Fruit fly (Drosophila melanogaster) whole organism, embryonic: ENCODE results near the gene rho-5.

ENCODE experiments used
- BtbVII ChIP-seq: fragments of 200-800 bp; sonication (Bioruptor generic); optimal IDR thresholded peaks from 3 replicates; lab custom pipeline; 2017; ENCODE audit warnings: missing biosample characterization, mild to moderate bottlenecking, missing genetic modification characterization
- CG1024 ChIP-seq: fragments of 200-800 bp; sonication (Bioruptor generic); IDR thresholded peaks from 2 replicates; pipeline ENCODE4 v1.3.6; 2022; ENCODE audit warnings: missing biosample characterization, missing genetic modification characterization
- CG10274 ChIP-seq: fragments of 200-800 bp; sonication (Bioruptor generic); optimal IDR thresholded peaks from 3 replicates; lab custom pipeline; 2017; ENCODE audit warnings: missing biosample characterization, mild to moderate bottlenecking, missing genetic modification characterization
- CG11504 ChIP-seq: fragments of 200-800 bp; sonication (Bioruptor generic); optimal IDR thresholded peaks from 3 replicates; lab custom pipeline; 2019; ENCODE audit warnings: missing biosample characterization, mild to moderate bottlenecking, missing genetic modification characterization, moderate library complexity
- CG11696 ChIP-seq: fragments of 200-800 bp; sonication (Bioruptor generic); IDR thresholded peaks from 2 replicates; pipeline ENCODE4 v1.3.6; 2022; ENCODE audit warnings: missing biosample characterization, missing genetic modification characterization
- CG16863 ChIP-seq: fragments of 200-800 bp; sonication (Bioruptor generic); optimal IDR thresholded peaks from 3 replicates; lab custom pipeline; 2016; ENCODE audit warnings: missing biosample characterization, missing genetic modification characterization
- CG31224 ChIP-seq: fragments of 200-800 bp; sonication (Bioruptor generic); IDR thresholded peaks from 2 replicates; pipeline ENCODE4 v1.3.6; 2022; ENCODE audit warnings: missing biosample characterization, missing genetic modification characterization
- CG32767 ChIP-seq: fragments of 200-800 bp; sonication (Bioruptor generic); IDR thresholded peaks from 2 replicates; pipeline ENCODE4 v1.3.6; 2022; ENCODE audit warnings: missing biosample characterization, missing genetic modification characterization
- CG3407 ChIP-seq: fragments of 200-800 bp; sonication (Bioruptor generic); optimal IDR thresholded peaks from 2 replicates; lab custom pipeline; 2018; ENCODE audit warnings: missing biosample characterization, mild to moderate bottlenecking, missing genetic modification characterization
- CG3726 ChIP-seq: fragments of 200-800 bp; sonication (Bioruptor generic); IDR thresholded peaks from 3 replicates; pipeline ENCODE4, ENCODE4 v1.3.6; 2022; ENCODE audit warnings: missing biosample characterization, missing genetic modification characterization
- CG43689 ChIP-seq: fragments of 200-800 bp; sonication (Bioruptor generic); IDR thresholded peaks from 2 replicates; pipeline ENCODE4 v1.3.6; 2022; ENCODE audit warnings: missing biosample characterization, missing genetic modification characterization
- CG4854 ChIP-seq: fragments of 200-800 bp; sonication (Bioruptor generic); optimal IDR thresholded peaks from 2 replicates; lab custom pipeline; 2016; ENCODE audit warnings: missing biosample characterization, missing genetic modification characterization, inconsistent platforms
- CG6854 ChIP-seq: fragments of 200-800 bp; sonication (Bioruptor generic); optimal IDR thresholded peaks from 3 replicates; lab custom pipeline; 2017; ENCODE audit warnings: missing biosample characterization, mild to moderate bottlenecking, missing genetic modification characterization
- CG7786 ChIP-seq: fragments of 200-800 bp; sonication (Bioruptor generic); optimal IDR thresholded peaks from 2 replicates; lab custom pipeline; 2016; ENCODE audit warnings: missing biosample characterization, missing genetic modification characterization
- CG7839 ChIP-seq: fragments of 200-800 bp; sonication (Bioruptor generic); optimal IDR thresholded peaks from 3 replicates; lab custom pipeline; 2018; ENCODE audit warnings: missing biosample characterization, mild to moderate bottlenecking, missing genetic modification characterization, moderate library complexity
- CkIIα-i1 ChIP-seq: fragments of 200-800 bp; sonication (Bioruptor generic); IDR thresholded peaks from 2 replicates; pipeline ENCODE4 v1.3.6; 2022; ENCODE audit warnings: missing biosample characterization, missing genetic modification characterization
- CrebB ChIP-seq: fragments of 200-800 bp; sonication (Bioruptor generic); optimal IDR thresholded peaks from 3 replicates; lab custom pipeline; 2018; ENCODE audit warnings: missing biosample characterization, mild to moderate bottlenecking, missing genetic modification characterization
- Elba2 ChIP-seq: fragments of 200-800 bp; sonication (Bioruptor generic); optimal IDR thresholded peaks from 3 replicates; lab custom pipeline; 2016; ENCODE audit warnings: missing biosample characterization, missing genetic modification characterization
- Fer2 ChIP-seq: fragments of 200-800 bp; sonication (Bioruptor generic); optimal IDR thresholded peaks from 2 replicates; lab custom pipeline; 2018; ENCODE audit warnings: missing biosample characterization, mild to moderate bottlenecking, missing genetic modification characterization, moderate library complexity
- Gsc ChIP-seq: fragments of 200-800 bp; sonication (Bioruptor generic); IDR thresholded peaks from 2 replicates; pipeline ENCODE4 v1.3.6; 2022; ENCODE audit warnings: missing biosample characterization, missing genetic modification characterization
- HHEX ChIP-seq: fragments of 200-800 bp; sonication (Bioruptor generic); optimal IDR thresholded peaks from 3 replicates; lab custom pipeline; 2017; ENCODE audit warnings: missing biosample characterization, mild to moderate bottlenecking, missing genetic modification characterization, missing genetic modification reagents
- HLH3B ChIP-seq: fragments of 200-800 bp; sonication (Bioruptor generic); IDR thresholded peaks from 2 replicates; pipeline ENCODE4 v1.3.6; 2022; ENCODE audit warnings: missing biosample characterization, missing genetic modification characterization
- HLH54F ChIP-seq: fragments of 200-800 bp; sonication (Bioruptor generic); optimal IDR thresholded peaks from 3 replicates; lab custom pipeline; 2016; ENCODE audit warnings: missing biosample characterization, missing genetic modification characterization
- Hand ChIP-seq: fragments of 200-800 bp; sonication (Bioruptor generic); optimal IDR thresholded peaks from 2 replicates; lab custom pipeline; 2017; ENCODE audit warnings: mild to moderate bottlenecking, missing biosample characterization, missing genetic modification reagents, missing genetic modification characterization
- Hmx ChIP-seq: fragments of 200-800 bp; sonication (Bioruptor generic); optimal IDR thresholded peaks from 2 replicates; lab custom pipeline; 2016; ENCODE audit warnings: missing biosample characterization, missing genetic modification characterization
- Kr ChIP-seq: fragments of 200-800 bp; sonication (Bioruptor generic); optimal IDR thresholded peaks from 2 replicates; lab custom pipeline; 2017; ENCODE audit warnings: missing biosample characterization, mild to moderate bottlenecking, missing genetic modification characterization
- Lpt ChIP-seq: fragments of >200 bp; optimal IDR thresholded peaks from 2 replicates; lab custom pipeline; 2018; ENCODE audit warnings: missing biosample characterization, missing genetic modification characterization
- Med ChIP-seq: fragments of 200-800 bp; sonication (Bioruptor generic); peaks from one replicate; lab custom pipeline; 2016; ENCODE audit warnings: missing biosample characterization, missing genetic modification characterization, mild to moderate bottlenecking, inconsistent platforms, moderate library complexity
- Nf-YB ChIP-seq: fragments of 200-800 bp; sonication (Bioruptor generic); optimal IDR thresholded peaks from 3 replicates; lab custom pipeline; 2019; ENCODE audit warnings: missing biosample characterization, mild to moderate bottlenecking, missing genetic modification characterization, moderate library complexity
- Oli ChIP-seq: fragments of 200-800 bp; sonication (Bioruptor generic); optimal IDR thresholded peaks from 2 replicates; lab custom pipeline; 2018; ENCODE audit warnings: missing biosample characterization, mild to moderate bottlenecking, missing genetic modification characterization, moderate library complexity
- Scr ChIP-seq: fragments of 200-800 bp; sonication (Bioruptor generic); IDR thresholded peaks from 2 replicates; pipeline ENCODE4 v1.3.6; 2022; ENCODE audit warnings: missing biosample characterization, missing genetic modification characterization; ENCODE audit not compliant: partially characterized antibody
- Sox100B ChIP-seq: fragments of 200-800 bp; sonication (Bioruptor generic); optimal IDR thresholded peaks from 3 replicates; lab custom pipeline; 2018; ENCODE audit warnings: missing biosample characterization, mild to moderate bottlenecking, missing genetic modification characterization
- abd-A ChIP-seq: fragments of 200-800 bp; sonication (Bioruptor generic); optimal IDR thresholded peaks from 3 replicates; lab custom pipeline; 2019; ENCODE audit warnings: missing biosample characterization, mild to moderate bottlenecking, missing genetic modification characterization, moderate library complexity
- ac ChIP-seq: fragments of 200-800 bp; sonication (Bioruptor generic); optimal IDR thresholded peaks from 3 replicates; lab custom pipeline; 2017; ENCODE audit warnings: missing biosample characterization, mild to moderate bottlenecking, missing genetic modification characterization
- az2 ChIP-seq: fragments of 200-800 bp; sonication (Bioruptor generic); optimal IDR thresholded peaks from 3 replicates; lab custom pipeline; 2016; ENCODE audit warnings: missing biosample characterization, missing genetic modification characterization
- bowl ChIP-seq: fragments of 200-800 bp; sonication (Bioruptor generic); IDR thresholded peaks from 2 replicates; pipeline ENCODE4 v1.3.6; 2022; ENCODE audit warnings: missing biosample characterization, missing genetic modification characterization
- crc ChIP-seq: fragments of 200-800 bp; sonication (Bioruptor generic); optimal IDR thresholded peaks from 2 replicates; lab custom pipeline; 2016; ENCODE audit warnings: missing biosample characterization, missing genetic modification characterization
- en ChIP-seq: fragments of 200-800 bp; sonication (Bioruptor generic); optimal IDR thresholded peaks from 2 replicates; lab custom pipeline; 2016; ENCODE audit warnings: missing biosample characterization, missing genetic modification characterization
- eyg ChIP-seq: fragments of 200-800 bp; sonication (Bioruptor generic); optimal IDR thresholded peaks from 3 replicates; lab custom pipeline; 2016; ENCODE audit warnings: missing biosample characterization, missing genetic modification characterization
- fru ChIP-seq: fragments of >200 bp; optimal IDR thresholded peaks from 2 replicates; lab custom pipeline; 2017
- hb ChIP-seq: fragments of 200-800 bp; sonication (Bioruptor generic); IDR thresholded peaks from 3 replicates; pipeline ENCODE4 v1.3.6; 2022; ENCODE audit warnings: missing biosample characterization, missing genetic modification characterization; ENCODE audit not compliant: partially characterized antibody
- kni ChIP-seq: fragments of 200-800 bp; sonication (Bioruptor generic); optimal IDR thresholded peaks from 3 replicates; lab custom pipeline; 2017; ENCODE audit warnings: mild to moderate bottlenecking, missing biosample characterization, missing genetic modification reagents, missing genetic modification characterization
- maf-S ChIP-seq: fragments of 200-800 bp; sonication (Bioruptor generic); optimal IDR thresholded peaks from 2 replicates; lab custom pipeline; 2016; ENCODE audit warnings: missing biosample characterization, missing genetic modification characterization
- nerfin-2 ChIP-seq: fragments of 200-800 bp; sonication (Bioruptor generic); IDR thresholded peaks from 2 replicates; pipeline ENCODE4 v1.3.6; 2022; ENCODE audit warnings: missing biosample characterization, missing genetic modification characterization; ENCODE audit not compliant: partially characterized antibody
- oc ChIP-seq: fragments of 200-800 bp; sonication (Bioruptor generic); optimal IDR thresholded peaks from 2 replicates; lab custom pipeline; 2018; ENCODE audit warnings: missing biosample characterization, mild to moderate bottlenecking, missing genetic modification characterization, moderate library complexity
- row ChIP-seq: fragments of 200-800 bp; sonication (Bioruptor generic); IDR thresholded peaks from 3 replicates; pipeline ENCODE4 v1.3.6; 2022; ENCODE audit warnings: missing biosample characterization, missing genetic modification characterization
- twi ChIP-seq: fragments of 200-800 bp; optimal IDR thresholded peaks from 2 replicates; lab custom pipeline; 2019; ENCODE audit warnings: missing biosample characterization, mild to moderate bottlenecking, missing genetic modification characterization, moderate library complexity
- vvl ChIP-seq: fragments of 200-800 bp; sonication (Bioruptor generic); IDR thresholded peaks from 2 replicates; pipeline ENCODE4 v1.3.6; 2022; ENCODE audit warnings: missing biosample characterization, missing genetic modification characterization
- zen2 ChIP-seq: fragments of 200-800 bp; sonication (Bioruptor generic); IDR thresholded peaks from 3 replicates; pipeline ENCODE4 v1.3.6; 2022; ENCODE audit warnings: missing biosample characterization, missing genetic modification characterization; ENCODE audit not compliant: partially characterized antibody
- zfh2 ChIP-seq: fragments of 200-800 bp; sonication (Bioruptor generic); optimal IDR thresholded peaks from 2 replicates; lab custom pipeline; 2016; ENCODE audit warnings: missing biosample characterization, missing genetic modification characterization

rho-5 gene

DNA sequence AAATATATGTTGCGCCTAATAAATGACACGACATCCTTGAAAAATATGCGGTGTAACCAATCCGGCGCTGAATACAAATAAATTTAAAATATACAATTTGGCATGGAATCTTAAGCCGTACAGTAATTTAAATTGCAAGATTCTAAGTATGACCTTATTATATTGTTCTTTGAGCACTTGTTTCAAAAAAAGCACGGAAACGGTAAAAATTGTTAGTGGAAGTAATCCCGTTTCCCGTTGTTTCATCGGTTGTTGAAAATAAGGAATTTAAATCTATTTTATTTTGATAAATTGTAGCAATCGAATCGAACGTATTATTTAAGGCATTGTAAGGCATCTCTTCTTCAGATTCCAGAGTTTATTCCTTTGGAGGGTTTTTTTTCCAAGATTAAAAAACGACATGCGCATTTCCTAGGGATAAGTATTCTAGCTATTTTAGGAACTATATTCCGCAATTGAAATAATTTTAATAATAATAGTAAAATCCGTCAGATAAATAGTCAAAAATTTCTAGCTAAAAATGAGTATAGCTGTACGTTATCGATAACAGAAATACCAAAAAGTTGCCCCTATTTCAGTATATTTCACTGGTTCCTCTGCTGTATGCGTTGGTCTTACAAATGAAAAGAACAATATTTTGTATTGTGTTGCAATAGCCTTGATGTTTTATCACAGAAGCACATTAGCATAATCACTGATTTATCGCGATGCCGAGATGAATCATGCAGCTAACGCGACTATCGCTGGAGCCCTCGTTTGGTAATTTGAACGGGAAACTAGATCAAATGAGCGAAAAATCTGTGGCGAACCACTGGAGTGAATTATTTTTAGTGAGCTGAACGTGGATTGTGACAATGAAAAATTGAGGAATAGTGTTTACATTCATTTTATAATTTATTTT is 40.4 kb downstream of the rho-5 start, which contains the start of gene GATAd (continued):
- TF ChIP-seq CG3726 (GFP tag; lab: Robert Waterston, UW), result no peak
- TF ChIP-seq eyg (GFP tag; lab: Kevin White, UChicago), result no peak
- TF ChIP-seq CG31224 (GFP tag; lab: Robert Waterston, UW), result no peak
- no peak for TF ChIP-seq CG16863 (GFP tag; lab: Kevin White, UChicago)
- TF ChIP-seq fru (lab: Kevin White, UChicago), result no peak
- no peak for TF ChIP-seq crc
- no peak for TF ChIP-seq maf-S (GFP tag; lab: Kevin White, UChicago)
- TF ChIP-seq CrebB, result no peak
- TF ChIP-seq Oli (tag; lab: Kevin White, UChicago), result no peak
- no peak for TF ChIP-seq BtbVII (GFP tag; lab: Kevin White, UChicago)
- TF ChIP-seq Hmx (GFP tag; lab: Kevin White, UChicago), result no peak
- no peak for TF ChIP-seq HLH54F (GFP tag; lab: Kevin White, UChicago)
- TF ChIP-seq Gsc (GFP tag; lab: Robert Waterston, UW), result no peak
- TF ChIP-seq CG7786, result no peak
- TF ChIP-seq CG6854 (GFP tag; lab: Kevin White, UChicago), result no peak
- TF ChIP-seq bowl (GFP tag; lab: Robert Waterston, UW), result no peak
- TF ChIP-seq Nf-YB (GFP tag; lab: Kevin White, UChicago), result no peak
- TF ChIP-seq CG43689 (GFP tag; lab: Robert Waterston, UW), result no peak
- TF ChIP-seq CG4854, result no peak
- no peak for TF ChIP-seq CkIIα-i1 (GFP tag; lab: Robert Waterston, UW)
- peak; percentile 69; the same call in 1 of the 2 replicates for TF ChIP-seq vvl (GFP tag; lab: Robert Waterston, UW)
- TF ChIP-seq Scr (GFP tag; lab: Robert Waterston, UW), result peak; percentile 37
- no peak for TF ChIP-seq abd-A (tag; lab: Kevin White, UChicago)
- peak; percentile 63; the same call in 2 of the 3 replicates for TF ChIP-seq row (GFP tag; lab: Robert Waterston, UW)
- no peak for TF ChIP-seq oc (tag; lab: Kevin White, UChicago)
- TF ChIP-seq CG11696 (GFP tag; lab: Robert Waterston, UW), result no peak
- TF ChIP-seq nerfin-2 (GFP tag; lab: Robert Waterston, UW), result no peak
- no peak for TF ChIP-seq Lpt (GFP tag; lab: Kevin White, UChicago)
- no peak for TF ChIP-seq ac (GFP tag; lab: Kevin White, UChicago)
- TF ChIP-seq en (GFP tag; lab: Kevin White, UChicago), result no peak
- no peak for TF ChIP-seq HHEX (GFP tag; lab: Kevin White, UChicago)
- TF ChIP-seq HLH3B, result no peak
- TF ChIP-seq CG1024 (GFP tag; lab: Robert Waterston, UW), result peak; percentile 33; the same call in 1 of the 2 replicates
- TF ChIP-seq Hand (GFP tag; lab: Kevin White, UChicago), result no peak
- TF ChIP-seq Sox100B (GFP tag; lab: Kevin White, UChicago), result no peak
- no peak for TF ChIP-seq CG7839 (tag; lab: Kevin White, UChicago)
- no peak for TF ChIP-seq CG3407 (GFP tag; lab: Kevin White, UChicago)
- TF ChIP-seq CG11504 (tag; lab: Kevin White, UChicago), result no peak
- no peak for TF ChIP-seq Elba2 (GFP tag; lab: Kevin White, UChicago)
- TF ChIP-seq az2 (GFP tag; lab: Kevin White, UChicago), result no peak
- TF ChIP-seq Med, result peak; percentile 60
- TF ChIP-seq twi (tag; lab: Kevin White, UChicago), result no peak
- no peak for TF ChIP-seq CG32767
- peak; percentile 99 for TF ChIP-seq kni (GFP tag; lab: Kevin White, UChicago)
- no peak; the same call in 2 of the 3 replicates for TF ChIP-seq zen2 (GFP tag; lab: Robert Waterston, UW)
- TF ChIP-seq Kr, result no peak
- no peak for TF ChIP-seq zfh2 (GFP tag; lab: Kevin White, UChicago)
- no peak for TF ChIP-seq CG10274
- TF ChIP-seq hb, result no peak
- no peak for TF ChIP-seq Fer2 (tag; lab: Kevin White, UChicago)
